Worm (Caenorhabditis elegans): Measurements from ENCODE around the gene C44C10.3.

Gene C44C10.3

DNA sequence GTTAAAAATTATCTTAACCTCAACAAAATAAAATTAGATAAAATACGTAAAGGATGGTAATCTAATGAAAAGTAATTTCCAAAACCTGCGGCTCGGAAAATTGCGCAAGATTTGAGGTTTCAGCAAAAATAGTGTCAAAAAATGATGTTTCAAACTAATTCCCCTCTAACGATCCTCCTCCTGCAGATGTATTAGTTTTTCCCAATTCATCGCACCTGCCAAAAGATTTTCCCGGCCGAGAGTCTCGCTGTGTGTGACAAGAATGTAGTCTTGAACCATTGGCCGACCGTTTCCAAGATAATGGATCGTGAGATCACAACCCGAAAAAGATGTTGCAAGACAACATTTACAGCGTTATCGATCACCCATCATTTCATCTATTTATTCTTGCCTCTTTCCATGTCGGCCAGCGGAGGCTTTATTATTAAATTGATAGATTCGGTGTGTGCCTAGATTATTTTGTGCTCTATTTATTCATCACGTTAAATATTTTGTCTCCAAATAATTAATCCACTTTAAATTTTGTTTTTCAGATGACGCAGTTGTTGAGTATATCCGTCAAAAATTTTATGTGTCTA, 12.2 kb upstream of the C44C10.3 start, which contains the start of the genes C44C10.10 and C44C10.5:
TSS of gene C44C10.10 (plus strand) at position 301 of the 578 bp plus-strand sequence.
TSS of gene C44C10.5 (plus strand) at position 528 of the 578 bp plus-strand sequence.
- no peak for TF ChIP-seq scrt-1 (GFP tag; IDR thresholded peaks at IDR 0.05)
- no peak for TF ChIP-seq ama-1 (optimal IDR thresholded peaks at IDR 0.05)

ce11 chrX:11693092-11693491, 9.2 kb upstream of the C44C10.3 start, which contains the start of gene smcl-1:
smcl-1 (plus strand) TSS chrX:11693464.
- TF ChIP-seq tbx-37 (GFP tag; conservative IDR thresholded peaks at IDR 0.05) (0 out of 2 replicates have a peak, but pooled peaks have one; percentile 41), scrt-1 (GFP tag; IDR thresholded peaks at IDR 0.05) (no peak)

DNA sequence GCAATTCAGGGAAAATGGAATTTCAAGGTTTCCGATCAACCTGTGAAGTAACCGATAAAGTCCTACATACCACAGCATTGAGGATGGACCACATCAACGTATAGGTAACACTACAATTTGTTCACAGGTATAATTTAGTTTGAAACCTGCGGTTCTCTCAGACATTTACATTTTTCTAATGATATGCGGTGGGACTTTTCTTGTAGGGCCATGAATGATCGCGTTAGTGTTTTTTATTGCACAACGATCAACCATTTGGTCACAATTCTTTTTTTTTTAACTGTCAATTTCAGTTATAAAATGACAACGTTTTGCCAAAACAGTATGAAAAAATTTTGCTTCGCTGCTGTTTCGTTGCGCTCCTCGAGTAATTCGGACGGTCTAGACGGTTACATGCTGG, 5.6 kb upstream of the C44C10.3 start, which contains the start of gene C44C10.12:
TSS of gene C44C10.12 (plus strand) at position 301 of the 400 bp plus-strand sequence.
- no peak for TF ChIP-seq scrt-1 (GFP tag; IDR thresholded peaks at IDR 0.05)

ce11 chrX:11700263-11700662, 2.1 kb upstream of the C44C10.3 start, which contains the start of gene C44C10.15:
C44C10.15 (minus strand) TSS chrX:11700363.
- TF ChIP-seq F13C5.2 (tag; optimal IDR thresholded peaks at IDR 0.05), result no peak
- TF ChIP-seq ama-1 (optimal IDR thresholded peaks at IDR 0.05), result no peak
- no peak for TF ChIP-seq ceh-36 (tag; optimal IDR thresholded peaks at IDR 0.05)

- no peak for TF ChIP-seq ceh-36 (tag; optimal IDR thresholded peaks at IDR 0.05)
- TF ChIP-seq flt-1 (GFP tag; IDR thresholded peaks at IDR 0.05), result no peak
These were observed 7.9 kb downstream of the C44C10.3 start, which contains the start of gene C44C10.11 for ce11 chrX:11710229-11710628. C44C10.11 (minus strand) TSS chrX:11710343.

ce11 chrX:11711437-11712080, 9.2 kb downstream of the C44C10.3 start:
- TF ChIP-seq sea-1 (GFP tag; conservative IDR thresholded peaks at IDR 0.05), result no peak
- TF ChIP-seq hmbx-1 (tag; optimal IDR thresholded peaks at IDR 0.05), result no peak
- TF ChIP-seq scrt-1 (GFP tag; IDR thresholded peaks at IDR 0.05), result no peak

DNA sequence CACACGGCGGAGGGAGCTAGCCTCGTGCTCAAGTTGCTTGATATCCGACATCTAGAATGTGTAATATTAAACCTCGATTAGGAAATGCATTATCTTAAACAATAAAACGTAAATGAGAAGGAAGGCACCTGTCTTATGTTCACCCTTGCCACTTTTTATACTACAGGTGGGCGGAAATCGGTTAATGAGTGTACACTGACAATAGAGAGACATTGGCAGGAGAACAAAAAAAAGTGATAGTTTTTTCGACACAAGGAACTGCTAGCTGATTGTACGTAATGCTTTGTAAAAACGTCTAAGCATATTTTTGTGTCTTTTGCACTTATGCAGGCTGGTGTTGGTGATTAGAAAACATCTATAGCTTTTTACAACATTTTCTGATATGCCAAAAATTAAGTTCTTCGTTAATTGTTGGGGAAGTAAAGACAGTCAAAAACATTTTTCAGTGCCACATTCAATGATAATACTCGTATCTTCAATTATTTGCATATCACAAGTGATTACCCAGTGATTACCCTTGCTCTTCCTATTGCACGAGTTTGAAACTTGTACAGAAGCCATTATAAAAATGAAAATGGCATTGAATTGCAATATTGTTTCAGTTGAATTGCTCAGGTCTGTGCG, 10.0 kb downstream of the C44C10.3 start, which contains the start of gene col-180:
TSS of gene col-180 (minus strand) at position 51 of the 624 bp plus-strand sequence.
- TF ChIP-seq sea-1 (GFP tag; conservative IDR thresholded peaks at IDR 0.05), result no peak
- TF ChIP-seq aly-1 (tag; optimal IDR thresholded peaks at IDR 0.05), result no peak
- TF ChIP-seq B0310.2 (tag; optimal IDR thresholded peaks at IDR 0.05), result no peak
- TF ChIP-seq F13C5.2 (tag; optimal IDR thresholded peaks at IDR 0.05), result no peak
- no peak for TF ChIP-seq tbx-37 (GFP tag; conservative IDR thresholded peaks at IDR 0.05)
- no peak for TF ChIP-seq tbx-11 (GFP tag; IDR thresholded peaks at IDR 0.05)
- TF ChIP-seq ceh-36 (tag; optimal IDR thresholded peaks at IDR 0.05), result no peak
- no peak for TF ChIP-seq ceh-13 (GFP tag; optimal IDR thresholded peaks at IDR 0.05)
- TF ChIP-seq pes-1 (GFP tag; IDR thresholded peaks at IDR 0.05), result no peak
- TF ChIP-seq hnd-1 (tag; optimal IDR thresholded peaks at IDR 0.05), result no peak
- TF ChIP-seq hmg-4 (GFP tag; optimal IDR thresholded peaks at IDR 0.05), result no peak
- no peak for TF ChIP-seq tra-4 (tag; optimal IDR thresholded peaks at IDR 0.05)
- no peak for TF ChIP-seq hmbx-1 (tag; optimal IDR thresholded peaks at IDR 0.05)

DNA sequence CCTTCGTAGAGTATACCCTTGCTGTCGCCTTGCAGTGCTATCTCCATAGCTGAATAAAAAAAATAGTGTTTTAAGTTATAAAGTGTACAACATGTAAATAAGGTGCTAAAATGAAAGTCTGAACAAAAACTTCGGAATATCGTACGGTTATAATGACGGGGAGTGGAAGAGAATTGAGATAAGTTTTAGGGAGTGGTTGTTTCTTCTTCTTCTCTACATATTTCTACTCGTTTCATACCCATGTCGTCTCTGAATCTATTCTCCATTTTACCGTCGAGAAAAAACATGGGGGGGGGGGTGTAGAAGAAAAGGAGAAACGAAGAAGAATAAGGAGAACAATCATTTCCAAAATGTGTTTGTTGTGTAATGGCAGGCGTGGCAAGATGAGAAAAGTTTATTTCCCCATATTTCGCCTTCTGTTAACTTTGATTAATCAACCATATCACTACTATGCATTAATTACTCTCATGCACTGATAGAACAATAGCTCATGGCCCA, 14.2 kb downstream of the C44C10.3 start, which contains the start of gene C44C10.9:
TSS of gene C44C10.9 (minus strand) at position 51 of the 498 bp plus-strand sequence.
- TF ChIP-seq scrt-1 (GFP tag; IDR thresholded peaks at IDR 0.05) (no peak), ceh-36 (tag; optimal IDR thresholded peaks at IDR 0.05) (no peak), sea-1 (GFP tag; conservative IDR thresholded peaks at IDR 0.05) (no peak), aly-1 (tag; optimal IDR thresholded peaks at IDR 0.05) (no peak), B0310.2 (tag; optimal IDR thresholded peaks at IDR 0.05) (no peak), flt-1 (GFP tag; IDR thresholded peaks at IDR 0.05) (no peak), tbx-11 (GFP tag; IDR thresholded peaks at IDR 0.05) (no peak), hmg-4 (GFP tag; optimal IDR thresholded peaks at IDR 0.05) (no peak), ceh-13 (GFP tag; optimal IDR thresholded peaks at IDR 0.05) (no peak), F13C5.2 (tag; optimal IDR thresholded peaks at IDR 0.05) (no peak), ets-7 (tag; optimal IDR thresholded peaks at IDR 0.05) (no peak), hnd-1 (tag; optimal IDR thresholded peaks at IDR 0.05) (no peak), tra-4 (tag; optimal IDR thresholded peaks at IDR 0.05) (no peak), hmbx-1 (tag; optimal IDR thresholded peaks at IDR 0.05) (no peak), pes-1 (GFP tag; IDR thresholded peaks at IDR 0.05) (no peak), tbx-37 (GFP tag; conservative IDR thresholded peaks at IDR 0.05) (no peak), ama-1 (optimal IDR thresholded peaks at IDR 0.05) (no peak)

ce11 chrX:11718751-11719150, 16.4 kb downstream of the C44C10.3 start:
- no peak for TF ChIP-seq hnd-1 (tag; optimal IDR thresholded peaks at IDR 0.05)
- TF ChIP-seq ama-1 (optimal IDR thresholded peaks at IDR 0.05), result no peak
- TF ChIP-seq scrt-1 (GFP tag; IDR thresholded peaks at IDR 0.05), result no peak
- no peak for TF ChIP-seq F13C5.2 (tag; optimal IDR thresholded peaks at IDR 0.05)
- no peak for TF ChIP-seq pes-1 (GFP tag; IDR thresholded peaks at IDR 0.05)
- TF ChIP-seq ceh-36 (tag; optimal IDR thresholded peaks at IDR 0.05), result no peak
- TF ChIP-seq tra-4 (tag; optimal IDR thresholded peaks at IDR 0.05), result no peak

Measured in whole organism, early embryonic.